Worm (Caenorhabditis elegans) whole organism, L1 larva: ENCODE measurements around the gene che-2.
A peak's percentile ranks its signal among the peaks of the same experiment; 100 is the strongest.

Experiments
- Y116A8C.19 ChIP-seq: sonication (generic microtip); optimal IDR thresholded peaks from 2 replicates; lab custom pipeline; 2016; ENCODE audit warnings: missing compliant biosample characterization, missing genetic modification characterization, borderline replicate concordance
- aly-2 ChIP-seq: fragments of 150-350 bp; optimal IDR thresholded peaks from 2 replicates; lab custom pipeline; 2014; ENCODE audit warnings: missing biosample characterization, missing genetic modification characterization
- efl-3 ChIP-seq: fragments of 200-800 bp; sonication (Bioruptor generic); optimal IDR thresholded peaks from 2 replicates; lab custom pipeline; 2018; ENCODE audit warnings: mild to moderate bottlenecking, missing genetic modification characterization, missing compliant biosample characterization
- lin-35 ChIP-seq, 2 experiments: fragments of 150-350 bp; optimal IDR thresholded peaks; 2 replicates each; lab custom pipeline; 2014; ENCODE audit warnings: missing biosample characterization in 2 of 2, missing genetic modification characterization in 2 of 2, missing genetic modification reagents in 2 of 2
- mef-2 ChIP-seq: fragments of 150-350 bp; optimal IDR thresholded peaks from 2 replicates; lab custom pipeline; 2014; ENCODE audit warnings: missing biosample characterization, missing genetic modification characterization
- nhr-77 ChIP-seq: fragments of 150-350 bp; optimal IDR thresholded peaks from 2 replicates; lab custom pipeline; 2014; ENCODE audit warnings: missing biosample characterization, missing genetic modification characterization
- pqm-1 ChIP-seq: sonication (generic microtip); optimal IDR thresholded peaks from 3 replicates; lab custom pipeline; 2017; ENCODE audit warnings: missing biosample characterization, missing genetic modification characterization
- rnt-1 ChIP-seq: sonication (generic microtip); optimal IDR thresholded peaks from 2 replicates; lab custom pipeline; 2016; ENCODE audit warnings: mild to moderate bottlenecking, missing genetic modification characterization, moderate library complexity, missing compliant biosample characterization
- unc-30 ChIP-seq: sonication (generic microtip); optimal IDR thresholded peaks from 2 replicates; lab custom pipeline; 2017; ENCODE audit warnings: missing biosample characterization, missing genetic modification characterization
- zag-1 ChIP-seq: fragments of 150-350 bp; optimal IDR thresholded peaks from 2 replicates; lab custom pipeline; 2014; ENCODE audit warnings: missing biosample characterization, missing genetic modification characterization
- ztf-11 ChIP-seq, 2 experiments: sonication (generic microtip); optimal IDR thresholded peaks; 2 replicates each; lab custom pipeline; 2016 to 2017; ENCODE audit warnings: missing genetic modification characterization in 2 of 2, missing biosample characterization in 1 of 2, missing compliant biosample characterization in 1 of 2

DNA sequence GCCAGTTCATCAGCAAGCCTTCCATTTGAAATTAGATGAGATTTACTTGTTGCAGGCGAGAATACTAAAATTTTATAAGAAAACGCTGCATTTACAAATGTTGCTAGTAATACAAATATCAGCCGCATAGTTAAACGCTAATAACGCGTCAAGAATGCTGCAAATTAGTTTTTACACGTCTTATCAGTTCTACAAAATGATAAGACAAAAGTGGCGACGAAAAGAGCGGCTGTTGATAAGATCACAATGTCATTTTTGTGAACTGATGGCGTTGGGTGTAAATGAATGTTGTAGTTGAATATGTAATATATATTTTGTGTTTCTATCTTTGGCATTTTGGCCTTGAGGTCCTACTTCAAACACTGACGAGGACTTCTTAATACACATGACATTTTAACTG, 48.8 kb downstream of the che-2 start, which contains the start of gene ugt-46:
- TF ChIP-seq lin-35 (GFP tag; optimal IDR thresholded peaks at IDR 0.05; lab: Kevin White, UChicago) (peak in 1 of 2 experiments; percentile 49), nhr-77 (tag; lab: Kevin White, UChicago) (no peak), unc-30 (no peak), pqm-1 (tag; lab: Kevin White, UChicago) (no peak), zag-1 (tag; lab: Kevin White, UChicago) (no peak), efl-3 (no peak), aly-2 (tag; lab: Kevin White, UChicago) (no peak), ztf-11 (tag; optimal IDR thresholded peaks at IDR 0.05; lab: Kevin White, UChicago) (no peak), mef-2 (tag; lab: Kevin White, UChicago) (no peak), Y116A8C.19 (tag; lab: Kevin White, UChicago) (no peak), rnt-1 (tag; lab: Kevin White, UChicago) (no peak)
